Fruit fly (Drosophila melanogaster) whole organism, embryonic: ENCODE results near the gene Veneno.

Experiments used
- CG32772 ChIP-seq: fragments of 200-800 bp; sonication (Bioruptor generic); IDR thresholded peaks from 2 replicates; pipeline ENCODE4 v1.3.6; 2022; ENCODE audit warnings: missing biosample characterization, missing genetic modification characterization
- CG6175 ChIP-seq: fragments of 200-800 bp; sonication (Bioruptor generic); IDR thresholded peaks from 3 replicates; pipeline ENCODE4 v1.3.6; 2022; ENCODE audit warnings: missing biosample characterization, missing genetic modification characterization
- CG7963 ChIP-seq: fragments of 200-800 bp; sonication (Bioruptor generic); IDR thresholded peaks from 3 replicates; pipeline ENCODE4 v1.3.6; 2022; ENCODE audit warnings: missing biosample characterization, missing genetic modification characterization; ENCODE audit not compliant: partially characterized antibody
- Dip3 ChIP-seq: fragments of 200-800 bp; sonication (Bioruptor generic); optimal IDR thresholded peaks from 3 replicates; lab custom pipeline; 2016; ENCODE audit warnings: missing biosample characterization, missing genetic modification characterization
- exex ChIP-seq: fragments of 200-800 bp; sonication (Bioruptor generic); optimal IDR thresholded peaks from 4 replicates; lab custom pipeline; 2018; ENCODE audit warnings: missing biosample characterization, mild to moderate bottlenecking, missing genetic modification characterization, moderate library complexity
- gem ChIP-seq: fragments of 200-800 bp; sonication (Bioruptor generic); optimal IDR thresholded peaks from 2 replicates; lab custom pipeline; 2019; ENCODE audit warnings: missing biosample characterization, mild to moderate bottlenecking, missing genetic modification characterization, moderate library complexity
- pita ChIP-seq: fragments of 200-800 bp; sonication (Bioruptor generic); optimal IDR thresholded peaks from 2 replicates; lab custom pipeline; 2017; ENCODE audit warnings: missing biosample characterization, mild to moderate bottlenecking, missing genetic modification characterization
- ranshi ChIP-seq: fragments of 200-800 bp; sonication (Bioruptor generic); IDR thresholded peaks from 2 replicates; pipeline ENCODE4 v1.3.6; 2022; ENCODE audit warnings: missing biosample characterization, missing genetic modification characterization
- slp2 ChIP-seq: fragments of 200-800 bp; sonication (Bioruptor generic); optimal IDR thresholded peaks from 2 replicates; lab custom pipeline; 2016; ENCODE audit warnings: missing biosample characterization, missing genetic modification characterization

- TF ChIP-seq exex (tag; lab: Kevin White, UChicago) (peak; percentile 80), gem (tag; lab: Kevin White, UChicago) (no peak), CG32772 (no peak), CG7963 (GFP tag; lab: Robert Waterston, UW) (peak; percentile 74; the same call in 2 of the 3 replicates), slp2 (GFP tag; lab: Kevin White, UChicago) (no peak), ranshi (GFP tag; lab: Robert Waterston, UW) (no peak), CG6175 (no peak), pita (GFP tag; lab: Kevin White, UChicago) (no peak), Dip3 (GFP tag; lab: Kevin White, UChicago) (no peak)
These were observed 5.6 kb downstream of the Veneno start, which contains the start of gene stck for dm6 chr3R:8356626-8357290.
